Worm (Caenorhabditis elegans): ENCODE measurements around the gene pqn-65.

DNA sequence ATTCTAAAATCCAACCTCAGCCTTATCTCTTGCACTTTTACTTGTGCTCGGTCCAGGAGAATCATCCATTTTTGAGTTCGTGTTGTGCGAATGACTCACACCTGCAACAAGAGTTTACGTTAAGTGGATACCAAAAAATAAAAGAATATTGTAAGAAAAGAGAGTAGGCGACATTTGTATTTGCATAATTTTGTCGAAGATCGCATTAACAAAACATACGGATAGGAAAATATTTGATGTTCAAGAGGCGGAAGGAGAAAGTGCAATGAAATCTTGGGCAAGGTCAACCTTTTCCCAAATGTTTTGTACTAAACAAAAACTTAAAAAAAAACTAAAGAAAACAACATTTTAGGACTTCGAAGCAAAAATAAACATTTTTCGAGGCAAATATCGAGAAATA lies 13.6 kb downstream of the pqn-65 start, which contains the start of gene spat-3:
- TF ChIP-seq ceh-2 (tag; optimal IDR thresholded peaks at IDR 0.05) (no peak), ref-2 (tag; optimal IDR thresholded peaks at IDR 0.05) (no peak), sox-4 (tag; optimal IDR thresholded peaks at IDR 0.05) (no peak), pqm-1 (tag; optimal IDR thresholded peaks at IDR 0.05) (no peak), ceh-30 (tag; optimal IDR thresholded peaks at IDR 0.05) (no peak), che-1 (tag; optimal IDR thresholded peaks at IDR 0.05) (no peak), T23F11.4 (GFP tag; optimal IDR thresholded peaks at IDR 0.05) (no peak)
